Fruit fly (Drosophila melanogaster) whole organism, wandering third instar larva: ENCODE measurements around the gene aqz.

Source experiments
- Rel ChIP-seq, 2 experiments: fragments of 200-800 bp; sonication (Bioruptor generic) in 1 of 2; optimal IDR thresholded peaks; 2 replicates in 1 of 2; 3 replicates in 1 of 2; lab custom pipeline; 2016 to 2019; ENCODE audit warnings: mild to moderate bottlenecking in 2 of 2, missing biosample characterization in 2 of 2, missing genetic modification characterization in 2 of 2, moderate library complexity in 1 of 2
- dsf ChIP-seq: sonication (Bioruptor generic); optimal IDR thresholded peaks from 2 replicates; lab custom pipeline; 2016; ENCODE audit warnings: missing biosample characterization, missing genetic modification characterization, borderline replicate concordance
- h ChIP-seq: fragments of 200-800 bp; sonication (Bioruptor generic); optimal IDR thresholded peaks from 3 replicates; lab custom pipeline; 2016; ENCODE audit warnings: missing biosample characterization, mild to moderate bottlenecking, missing genetic modification characterization
- rgr ChIP-seq: fragments of 200-800 bp; sonication (Bioruptor generic); optimal IDR thresholded peaks from 3 replicates; lab custom pipeline; 2016; ENCODE audit warnings: missing biosample characterization, mild to moderate bottlenecking, missing genetic modification characterization
- usp ChIP-seq: fragments of >200 bp; optimal IDR thresholded peaks from 2 replicates; lab custom pipeline; 2017; ENCODE audit warnings: missing biosample characterization, missing genetic modification characterization

- TF ChIP-seq Rel (GFP tag; optimal IDR thresholded peaks at IDR 0.05; lab: Kevin White, UChicago) (no peak), Rel (tag; optimal IDR thresholded peaks at IDR 0.05; lab: Kevin White, UChicago) (no peak), h (peak; percentile 45), dsf (GFP tag; lab: Kevin White, UChicago) (no peak), rgr (peak; percentile 16), usp (GFP tag; lab: Kevin White, UChicago) (no peak)
Observed at dm6 chr3R:8853197-8853596, 32.7 kb upstream of the aqz start.
